Worm (Caenorhabditis elegans) whole organism, L3 larva: Measurements from ENCODE around the gene npr-16.

Experiments
- R02D3.7 ChIP-seq: fragments of 150-350 bp; optimal IDR thresholded peaks from 2 replicates; lab custom pipeline; 2014; ENCODE audit warnings: missing biosample characterization, missing genetic modification characterization
- aly-2 ChIP-seq: fragments of 150-350 bp; optimal IDR thresholded peaks from 2 replicates; lab custom pipeline; 2014; ENCODE audit warnings: missing biosample characterization, missing genetic modification characterization
- daf-12 ChIP-seq: fragments of 150-350 bp; optimal IDR thresholded peaks from 2 replicates; lab custom pipeline; 2014; ENCODE audit warnings: missing biosample characterization, missing genetic modification reagents, missing genetic modification characterization
- elt-1 ChIP-seq: fragments of 150-350 bp; optimal IDR thresholded peaks from 2 replicates; lab custom pipeline; 2014; ENCODE audit warnings: missing biosample characterization, missing genetic modification characterization
- mdl-1 ChIP-seq: fragments of 150-350 bp; optimal IDR thresholded peaks from 2 replicates; lab custom pipeline; 2014; ENCODE audit warnings: missing biosample characterization, missing genetic modification characterization
- nhr-77 ChIP-seq: fragments of 150-350 bp; optimal IDR thresholded peaks from 2 replicates; lab custom pipeline; 2014; ENCODE audit warnings: missing biosample characterization, missing genetic modification characterization
- pqm-1 ChIP-seq: fragments of 150-350 bp; optimal IDR thresholded peaks from 2 replicates; lab custom pipeline; 2017; ENCODE audit warnings: missing biosample characterization, missing genetic modification characterization, inconsistent platforms
- snpc-4 ChIP-seq: fragments of 150-350 bp; optimal IDR thresholded peaks from 2 replicates; lab custom pipeline; 2014; ENCODE audit warnings: missing biosample characterization, missing genetic modification characterization
- tbx-2 ChIP-seq: sonication (generic microtip); optimal IDR thresholded peaks from 2 replicates; lab custom pipeline; 2016; ENCODE audit warnings: mild to moderate bottlenecking, missing genetic modification characterization, missing compliant biosample characterization
- unc-39 ChIP-seq: sonication (generic microtip); optimal IDR thresholded peaks from 4 replicates; lab custom pipeline; 2017; ENCODE audit warnings: missing biosample characterization, missing genetic modification characterization

ce11 chrX:3563903-3564302, 45.3 kb downstream of the npr-16 start, which contains the start of gene vit-4:
- no peak for TF ChIP-seq elt-1 (tag; lab: Kevin White, UChicago)
- no peak for TF ChIP-seq unc-39 (tag; lab: Kevin White, UChicago)
- TF ChIP-seq tbx-2, result no peak
- no peak for TF ChIP-seq pqm-1 (tag; lab: Kevin White, UChicago)
- no peak for TF ChIP-seq snpc-4 (tag; lab: Kevin White, UChicago)
- TF ChIP-seq daf-12 (tag; lab: Kevin White, UChicago), result no peak
- no peak for TF ChIP-seq nhr-77 (tag; lab: Kevin White, UChicago)
- no peak for TF ChIP-seq aly-2 (tag; lab: Kevin White, UChicago)
- TF ChIP-seq mdl-1 (tag; lab: Kevin White, UChicago), result no peak
- no peak for TF ChIP-seq R02D3.7 (tag; lab: Kevin White, UChicago)
